Worm (Caenorhabditis elegans): Measurements from ENCODE around the gene ZK688.10.

Gene ZK688.10

DNA sequence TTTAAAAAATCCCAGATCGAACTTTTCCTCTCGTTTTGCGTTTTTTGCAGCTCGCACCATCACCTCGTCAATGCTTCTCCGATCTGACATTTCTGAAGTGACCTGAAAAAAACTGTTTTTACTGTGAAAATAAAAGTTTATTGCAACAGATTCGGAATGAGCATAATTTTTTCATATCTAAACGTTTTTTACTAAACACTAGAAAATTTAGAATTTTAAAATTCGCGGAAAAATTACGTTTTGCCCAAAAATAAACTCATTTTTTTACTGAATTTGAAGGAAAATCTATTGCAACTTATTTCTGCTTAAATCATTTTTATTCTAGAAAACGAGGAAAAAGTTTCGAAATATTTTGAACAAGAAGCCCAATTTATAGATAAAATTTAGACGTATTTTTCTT, 13.9 kb downstream of the ZK688.10 start, which contains the start of gene ZK688.9:
ZK688.9 (minus strand) TSS at position 101 of the 400 bp plus-strand sequence.
- TF ChIP-seq lin-13 (tag; optimal IDR thresholded peaks at IDR 0.05), result no peak
- TF ChIP-seq cnd-1 (tag; optimal IDR thresholded peaks at IDR 0.05), result no peak
- no peak for TF ChIP-seq nhr-76 (tag; optimal IDR thresholded peaks at IDR 0.05)
- TF ChIP-seq ces-1 (GFP tag; optimal IDR thresholded peaks at IDR 0.05), result no peak
- TF ChIP-seq sem-2 (GFP tag; optimal IDR thresholded peaks at IDR 0.05), result no peak
- no peak for TF ChIP-seq blmp-1 (tag; optimal IDR thresholded peaks at IDR 0.05)
- TF ChIP-seq zip-8 (tag; optimal IDR thresholded peaks at IDR 0.05), result no peak
- no peak for TF ChIP-seq mab-5 (tag; optimal IDR thresholded peaks at IDR 0.05)
- no peak for TF ChIP-seq lsy-2 (tag; optimal IDR thresholded peaks at IDR 0.05)
- no peak for TF ChIP-seq ztf-11 (tag; optimal IDR thresholded peaks at IDR 0.05)
- TF ChIP-seq lin-32 (GFP tag; optimal IDR thresholded peaks at IDR 0.05), result no peak
- TF ChIP-seq tbx-8 (GFP tag; optimal IDR thresholded peaks at IDR 0.05), result no peak
- no peak for TF ChIP-seq flh-1 (GFP tag; optimal IDR thresholded peaks at IDR 0.05)
- no peak for TF ChIP-seq drap-1 (GFP tag; optimal IDR thresholded peaks at IDR 0.05)
- no peak for TF ChIP-seq nhr-2 (tag; optimal IDR thresholded peaks at IDR 0.05)
- TF ChIP-seq ceh-39 (tag; optimal IDR thresholded peaks at IDR 0.05), result no peak
- no peak for TF ChIP-seq hlh-1 (tag; optimal IDR thresholded peaks at IDR 0.05)
- no peak for TF ChIP-seq sptf-1 (tag; optimal IDR thresholded peaks at IDR 0.05)
- TF ChIP-seq ceh-43 (GFP tag; optimal IDR thresholded peaks at IDR 0.05), result no peak
- no peak for TF ChIP-seq ceh-83 (GFP tag; optimal IDR thresholded peaks at IDR 0.05)

DNA sequence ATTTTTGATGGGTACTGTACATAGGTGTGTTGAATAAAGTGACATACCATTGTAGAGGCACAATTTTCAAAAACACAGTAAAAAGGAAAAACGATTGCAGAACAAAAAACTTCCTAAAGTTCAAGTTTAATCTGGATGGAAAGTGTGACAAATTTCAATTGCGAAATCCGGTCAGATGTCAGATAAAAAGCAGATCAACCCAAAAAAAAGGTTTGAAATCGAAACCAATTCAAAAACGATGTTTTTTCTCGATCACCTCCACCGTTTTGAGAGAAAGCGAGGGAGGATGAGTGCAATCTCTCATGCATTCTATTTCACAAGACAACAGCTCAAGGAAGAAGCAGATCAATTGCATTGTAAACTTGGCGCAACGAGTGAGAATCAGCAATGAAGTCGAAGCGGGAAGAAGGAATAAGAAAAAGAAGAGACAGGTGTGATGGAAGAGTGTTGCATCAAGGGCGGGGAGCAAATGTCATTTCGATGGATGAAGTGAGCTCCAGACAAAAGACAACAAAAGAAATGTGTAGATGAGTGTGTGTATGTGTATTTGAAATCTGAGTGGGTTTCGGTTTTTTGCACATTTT, 16.6 kb downstream of the ZK688.10 start:
- TF ChIP-seq hlh-1 (tag; optimal IDR thresholded peaks at IDR 0.05) (peak; percentile 75), ces-1 (GFP tag; optimal IDR thresholded peaks at IDR 0.05) (no peak), unc-120 (tag; optimal IDR thresholded peaks at IDR 0.05; ENCODE audit: poor library complexity, severe bottlenecking) (peak; percentile 57), lsy-2 (tag; optimal IDR thresholded peaks at IDR 0.05) (no peak), unc-62 (GFP tag; optimal IDR thresholded peaks at IDR 0.05) (peak; percentile 46), elt-1 (tag; optimal IDR thresholded peaks at IDR 0.05; ENCODE audit: borderline replicate concordance, insufficient read depth) (no peak)

DNA sequence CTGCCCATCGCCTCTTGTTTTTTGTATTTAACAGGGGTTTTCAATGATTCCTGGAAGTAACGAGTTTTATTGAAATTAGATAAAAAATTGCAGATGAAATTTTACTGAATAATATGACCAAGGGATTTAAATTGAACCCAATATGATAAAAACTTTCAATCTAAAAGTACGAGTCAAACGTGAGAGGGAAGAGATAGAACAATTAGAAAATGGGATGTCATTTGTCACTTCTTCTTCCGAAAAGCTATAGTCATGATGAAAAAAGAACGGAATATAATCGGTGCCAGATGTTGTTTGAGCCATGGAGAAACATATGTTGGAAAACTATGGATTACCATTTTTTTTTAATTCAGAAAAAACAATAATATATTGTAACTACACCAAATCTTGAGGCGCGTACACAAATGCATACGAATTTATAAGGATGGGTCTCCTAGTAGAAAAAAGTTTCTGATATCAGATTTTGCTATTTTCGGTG, 17.9 kb downstream of the ZK688.10 start, which contains the start of gene sup-18:
sup-18 (minus strand) TSS at position 51 of the 478 bp plus-strand sequence.
- TF ChIP-seq lin-32 (GFP tag; optimal IDR thresholded peaks at IDR 0.05) (no peak), mls-2 (tag; optimal IDR thresholded peaks at IDR 0.05) (no peak), zip-8 (tag; optimal IDR thresholded peaks at IDR 0.05) (no peak), blmp-1 (tag; optimal IDR thresholded peaks at IDR 0.05) (no peak), flh-1 (GFP tag; optimal IDR thresholded peaks at IDR 0.05) (no peak), hlh-1 (tag; optimal IDR thresholded peaks at IDR 0.05) (no peak), ceh-39 (tag; optimal IDR thresholded peaks at IDR 0.05) (no peak), tbx-8 (GFP tag; optimal IDR thresholded peaks at IDR 0.05) (no peak), drap-1 (GFP tag; optimal IDR thresholded peaks at IDR 0.05) (no peak), nhr-2 (tag; optimal IDR thresholded peaks at IDR 0.05) (no peak), ceh-43 (GFP tag; optimal IDR thresholded peaks at IDR 0.05) (no peak), unc-39 (tag; optimal IDR thresholded peaks at IDR 0.05) (no peak), bed-3 (GFP tag; optimal IDR thresholded peaks at IDR 0.05) (no peak), ces-1 (GFP tag; optimal IDR thresholded peaks at IDR 0.05) (no peak), ceh-83 (GFP tag; optimal IDR thresholded peaks at IDR 0.05) (no peak)

DNA sequence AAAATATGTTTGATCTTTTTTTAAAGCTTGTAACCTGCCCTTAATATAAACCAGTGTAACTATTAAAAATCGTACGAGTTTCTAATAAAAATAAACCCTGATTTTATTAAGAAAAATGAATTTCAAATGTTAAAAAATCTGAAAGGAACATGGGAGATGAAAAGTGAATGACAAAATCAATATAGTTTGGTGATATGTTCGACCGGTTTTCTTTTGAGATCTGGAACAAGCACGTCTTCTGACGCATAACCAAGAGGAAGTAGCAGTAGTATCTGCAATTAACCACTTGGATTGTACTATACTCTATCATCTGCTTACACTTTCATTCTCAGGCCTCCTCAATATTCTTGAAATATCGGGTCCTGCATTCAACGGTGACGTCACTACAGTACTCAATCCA, 19.7 kb downstream of the ZK688.10 start:
- TF ChIP-seq flh-1 (GFP tag; optimal IDR thresholded peaks at IDR 0.05) (no peak), tbx-8 (GFP tag; optimal IDR thresholded peaks at IDR 0.05) (no peak), ztf-11 (tag; optimal IDR thresholded peaks at IDR 0.05) (no peak), mep-1 (tag; optimal IDR thresholded peaks at IDR 0.05) (no peak), nhr-2 (tag; optimal IDR thresholded peaks at IDR 0.05) (no peak), snpc-4 (tag; optimal IDR thresholded peaks at IDR 0.05) (no peak)

DNA sequence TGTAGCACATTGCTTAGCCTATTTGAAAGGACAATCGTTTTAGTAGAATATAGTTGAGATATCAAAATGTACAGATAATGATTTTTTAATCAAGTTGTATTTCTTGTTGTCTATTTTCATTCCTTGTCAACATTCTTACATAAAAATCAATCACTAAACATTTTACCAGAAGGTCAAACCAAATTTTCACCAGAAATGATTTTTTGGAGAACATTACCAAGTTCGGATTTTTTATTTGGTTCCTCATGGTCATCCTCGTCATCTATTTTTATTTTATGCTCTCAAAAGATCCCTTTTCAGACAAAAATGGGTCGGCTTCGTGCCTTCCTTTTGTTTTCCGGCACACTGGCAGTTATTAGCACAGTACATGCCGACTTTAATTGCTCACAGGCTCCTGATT, 23.3 kb downstream of the ZK688.10 start, which contains the start of gene tyr-1:
tyr-1 (plus strand) TSS at position 301 of the 400 bp plus-strand sequence.
- TF ChIP-seq tbx-8 (GFP tag; optimal IDR thresholded peaks at IDR 0.05) (no peak), ceh-43 (GFP tag; optimal IDR thresholded peaks at IDR 0.05) (no peak), zip-8 (tag; optimal IDR thresholded peaks at IDR 0.05) (no peak), lsy-2 (tag; optimal IDR thresholded peaks at IDR 0.05) (no peak), nhr-12 (tag; optimal IDR thresholded peaks at IDR 0.05) (no peak), blmp-1 (tag; optimal IDR thresholded peaks at IDR 0.05) (no peak), ham-2 (GFP tag; optimal IDR thresholded peaks at IDR 0.05) (no peak), snpc-4 (tag; optimal IDR thresholded peaks at IDR 0.05) (no peak), mls-2 (tag; optimal IDR thresholded peaks at IDR 0.05) (no peak), lin-32 (GFP tag; optimal IDR thresholded peaks at IDR 0.05) (no peak), nhr-2 (tag; optimal IDR thresholded peaks at IDR 0.05) (no peak), elt-3 (tag; optimal IDR thresholded peaks at IDR 0.05) (no peak), hlh-1 (tag; optimal IDR thresholded peaks at IDR 0.05) (no peak), ztf-11 (tag; optimal IDR thresholded peaks at IDR 0.05) (no peak), ceh-83 (GFP tag; optimal IDR thresholded peaks at IDR 0.05) (no peak), unc-62 (GFP tag; optimal IDR thresholded peaks at IDR 0.05) (no peak), mep-1 (tag; optimal IDR thresholded peaks at IDR 0.05) (no peak), flh-1 (GFP tag; optimal IDR thresholded peaks at IDR 0.05) (no peak)
